Fruit fly (Drosophila melanogaster): ENCODE data around the gene CG6321.

CG6321 gene

dm6 chr3L:11070372-11070854, 9.4 kb upstream of the CG6321 start, which contains the start of gene Mocs1 (continued):
- TF ChIP-seq Dbx (GFP tag; IDR thresholded peaks at IDR 0.05) = peak; percentile 32; the same call in 1 of the 3 replicates
- TF ChIP-seq C15 (GFP tag; IDR thresholded peaks at IDR 0.05) = no peak
- TF ChIP-seq fru (optimal IDR thresholded peaks at IDR 0.05) = no peak
- peak; percentile 6 for TF ChIP-seq CG18599 (GFP tag; optimal IDR thresholded peaks at IDR 0.05)
- TF ChIP-seq CG6765 (GFP tag; optimal IDR thresholded peaks at IDR 0.05) = no peak
- no peak for TF ChIP-seq tin (GFP tag; optimal IDR thresholded peaks at IDR 0.05)
- peak; percentile 48 for TF ChIP-seq Adf1 (GFP tag; IDR thresholded peaks at IDR 0.05)
- no peak for TF ChIP-seq MESR4 (GFP tag; optimal IDR thresholded peaks at IDR 0.05)
- no peak for TF ChIP-seq CoRest (tag; optimal IDR thresholded peaks at IDR 0.05)
- 0 out of 2 replicates have a peak, but pooled peaks have one; percentile 8 for TF ChIP-seq vvl (GFP tag; IDR thresholded peaks at IDR 0.05)
- TF ChIP-seq mirr (GFP tag; optimal IDR thresholded peaks at IDR 0.05) = peak; percentile 23
- TF ChIP-seq CG3407 (GFP tag; optimal IDR thresholded peaks at IDR 0.05) = no peak
- no peak for TF ChIP-seq cato (GFP tag; optimal IDR thresholded peaks at IDR 0.05; ENCODE audit: borderline replicate concordance)
- peak; percentile 19; the same call in 1 of the 2 replicates for TF ChIP-seq ranshi (GFP tag; IDR thresholded peaks at IDR 0.05)
- TF ChIP-seq her (GFP tag; optimal IDR thresholded peaks at IDR 0.05) = no peak
- no peak for TF ChIP-seq fd102C (GFP tag; optimal IDR thresholded peaks at IDR 0.05)
- TF ChIP-seq CG33557 (GFP tag; optimal IDR thresholded peaks at IDR 0.05) = no peak
- TF ChIP-seq rib (GFP tag; IDR thresholded peaks at IDR 0.05) = peak; percentile 60; the same call in 1 of the 2 replicates
- TF ChIP-seq luna (GFP tag; optimal IDR thresholded peaks at IDR 0.05) = no peak
- TF ChIP-seq amos (GFP tag; IDR thresholded peaks at IDR 0.05; ENCODE audit: partially characterized antibody) = peak; percentile 37; the same call in 1 of the 2 replicates
- TF ChIP-seq Rfx (GFP tag; IDR thresholded peaks at IDR 0.05) = peak; percentile 62
- no peak for TF ChIP-seq Hr51 (GFP tag; optimal IDR thresholded peaks at IDR 0.05)
- peak; percentile 30; the same call in 1 of the 2 replicates for TF ChIP-seq CG17328 (GFP tag; IDR thresholded peaks at IDR 0.05)
- TF ChIP-seq CG1024 (GFP tag; IDR thresholded peaks at IDR 0.05) = no peak
- no peak for TF ChIP-seq Myb (GFP tag; optimal IDR thresholded peaks at IDR 0.05)
- TF ChIP-seq CG4707 (GFP tag; optimal IDR thresholded peaks at IDR 0.05) = no peak
- no peak for TF ChIP-seq insv (GFP tag; optimal IDR thresholded peaks at IDR 0.05)
- no peak for TF ChIP-seq Ptx1 (GFP tag; IDR thresholded peaks at IDR 0.05)
- TF ChIP-seq CG2116 (GFP tag; optimal IDR thresholded peaks at IDR 0.05) = no peak
- TF ChIP-seq hkb (optimal IDR thresholded peaks at IDR 0.05) = no peak
- TF ChIP-seq hkb (GFP tag; IDR thresholded peaks at IDR 0.05) = peak; percentile 17; the same call in 1 of the 2 replicates
- no peak for TF ChIP-seq CG2202 (tag; optimal IDR thresholded peaks at IDR 0.05)
- no peak for TF ChIP-seq CG11696 (GFP tag; IDR thresholded peaks at IDR 0.05)
- peak; percentile 38 for TF ChIP-seq CG12769 (tag; optimal IDR thresholded peaks at IDR 0.05)
- TF ChIP-seq CG9609 (GFP tag; optimal IDR thresholded peaks at IDR 0.05) = no peak
- no peak for TF ChIP-seq CG8290 (GFP tag; optimal IDR thresholded peaks at IDR 0.05)
- peak in 1 of 2 experiments; percentile 45 for TF ChIP-seq CG8290 (tag; optimal IDR thresholded peaks at IDR 0.05)
- peak; percentile 57 for TF ChIP-seq Jarid2 (GFP tag; optimal IDR thresholded peaks at IDR 0.05)
- TF ChIP-seq gsb-n (tag; optimal IDR thresholded peaks at IDR 0.05) = no peak
- TF ChIP-seq CG6175 (GFP tag; IDR thresholded peaks at IDR 0.05) = 0 out of 3 replicates have a peak, but pooled peaks have one; percentile 39
- no peak for TF ChIP-seq Ssrp (tag; optimal IDR thresholded peaks at IDR 0.05)
- no peak for TF ChIP-seq CG15696 (tag; optimal IDR thresholded peaks at IDR 0.05)
- no peak for TF ChIP-seq HLHmδ (GFP tag; optimal IDR thresholded peaks at IDR 0.05)
- no peak for TF ChIP-seq pho (GFP tag; optimal IDR thresholded peaks at IDR 0.05)
- peak; percentile 6 for TF ChIP-seq CG15269 (tag; optimal IDR thresholded peaks at IDR 0.05)
- peak; percentile 17 for TF ChIP-seq grau (tag; optimal IDR thresholded peaks at IDR 0.05)
- no peak for TF ChIP-seq CG10565 (GFP tag; optimal IDR thresholded peaks at IDR 0.05)
- TF ChIP-seq Kr (GFP tag; optimal IDR thresholded peaks at IDR 0.05) = no peak

Data from whole organism, embryonic.